Fruit fly (Drosophila melanogaster) whole organism, pupa: ENCODE measurements around the gene mRpL48.

ENCODE experiments used
- CG10348 ChIP-seq: fragments of 200-800 bp; sonication (Bioruptor generic); IDR thresholded peaks from 2 replicates; pipeline ENCODE4 v1.3.6; 2022; ENCODE audit warnings: missing biosample characterization, missing genetic modification characterization
- CG12605 ChIP-seq: fragments of 200-800 bp; sonication (Bioruptor generic); IDR thresholded peaks from 2 replicates; pipeline ENCODE4 v1.3.6; 2022; ENCODE audit warnings: missing biosample characterization, missing genetic modification characterization
- CG13204 ChIP-seq: fragments of 200-800 bp; sonication (Bioruptor generic); optimal IDR thresholded peaks from 2 replicates; lab custom pipeline; 2018; ENCODE audit warnings: missing biosample characterization, mild to moderate bottlenecking, missing genetic modification characterization, moderate library complexity
- CG14655 ChIP-seq: fragments of 200-800 bp; sonication (Bioruptor generic); optimal IDR thresholded peaks from 3 replicates; lab custom pipeline; 2017; ENCODE audit warnings: mild to moderate bottlenecking, missing biosample characterization, missing genetic modification reagents, missing genetic modification characterization
- CG15710 ChIP-seq: fragments of 200-800 bp; sonication (Bioruptor generic); optimal IDR thresholded peaks from 2 replicates; lab custom pipeline; 2018; ENCODE audit warnings: missing biosample characterization, mild to moderate bottlenecking, missing genetic modification characterization, moderate library complexity
- CG17806 ChIP-seq: fragments of 200-800 bp; sonication (Bioruptor generic); optimal IDR thresholded peaks from 2 replicates; lab custom pipeline; 2018; ENCODE audit warnings: missing biosample characterization, mild to moderate bottlenecking, missing genetic modification characterization, moderate library complexity
- CG32121 ChIP-seq: fragments of 200-800 bp; sonication (Bioruptor generic); IDR thresholded peaks from 2 replicates; pipeline ENCODE4 v1.3.6; 2022; ENCODE audit warnings: missing biosample characterization, missing genetic modification characterization
- CG34367 ChIP-seq: fragments of 200-800 bp; sonication (Bioruptor generic); optimal IDR thresholded peaks from 2 replicates; lab custom pipeline; 2018; ENCODE audit warnings: missing biosample characterization, mild to moderate bottlenecking, missing genetic modification characterization
- CG4496 ChIP-seq: fragments of 200-800 bp; sonication (Bioruptor generic); IDR thresholded peaks from 3 replicates; pipeline ENCODE4 v1.3.6; 2022; ENCODE audit warnings: missing biosample characterization, missing genetic modification characterization
- CG8159 ChIP-seq: fragments of 200-800 bp; sonication (Bioruptor generic); optimal IDR thresholded peaks from 3 replicates; lab custom pipeline; 2018; ENCODE audit warnings: missing biosample characterization, mild to moderate bottlenecking, missing genetic modification characterization, moderate library complexity
- CG8301 ChIP-seq: fragments of 200-800 bp; sonication (Bioruptor generic); optimal IDR thresholded peaks from 2 replicates; lab custom pipeline; 2018; ENCODE audit warnings: missing biosample characterization, mild to moderate bottlenecking, missing genetic modification characterization
- CG9948 ChIP-seq: fragments of 200-800 bp; sonication (Bioruptor generic); optimal IDR thresholded peaks from 2 replicates; lab custom pipeline; 2018; ENCODE audit warnings: missing biosample characterization, mild to moderate bottlenecking, missing genetic modification characterization, moderate library complexity
- D1 ChIP-seq: fragments of 200-800 bp; sonication (Bioruptor generic); optimal IDR thresholded peaks from 2 replicates; lab custom pipeline; 2018; ENCODE audit warnings: missing biosample characterization, mild to moderate bottlenecking, missing genetic modification characterization, moderate library complexity
- EcR ChIP-seq: fragments of 200-800 bp; sonication (Bioruptor generic); optimal IDR thresholded peaks from 3 replicates; lab custom pipeline; 2019; ENCODE audit warnings: missing biosample characterization, missing genetic modification characterization, mild to moderate bottlenecking, moderate library complexity, missing genetic modification reagents
- Ets98B ChIP-seq: fragments of 200-800 bp; sonication (Bioruptor generic); IDR thresholded peaks from 2 replicates; pipeline ENCODE4 v1.3.6; 2022; ENCODE audit warnings: missing biosample characterization, missing genetic modification characterization
- Pif1A ChIP-seq: fragments of 200-800 bp; sonication (Bioruptor generic); optimal IDR thresholded peaks from 3 replicates; lab custom pipeline; 2016; ENCODE audit warnings: missing biosample characterization, missing genetic modification characterization
- Pif1B ChIP-seq: fragments of 200-800 bp; sonication (Bioruptor generic); optimal IDR thresholded peaks from 3 replicates; lab custom pipeline; 2016; ENCODE audit warnings: missing biosample characterization, missing genetic modification characterization
- Snoo ChIP-seq: fragments of 200-800 bp; sonication (Bioruptor generic); optimal IDR thresholded peaks from 3 replicates; lab custom pipeline; 2017; ENCODE audit warnings: missing biosample characterization, mild to moderate bottlenecking, missing genetic modification characterization, inconsistent platforms
- fd96Ca ChIP-seq: fragments of 200-800 bp; sonication (Bioruptor generic); IDR thresholded peaks from 3 replicates; pipeline ENCODE4 v1.3.6; 2022; ENCODE audit warnings: missing biosample characterization, missing genetic modification characterization
- gl ChIP-seq: fragments of 200-800 bp; sonication (Bioruptor generic); optimal IDR thresholded peaks from 2 replicates; lab custom pipeline; 2018; ENCODE audit warnings: missing biosample characterization, mild to moderate bottlenecking, missing genetic modification characterization
- rn ChIP-seq: fragments of 200-800 bp; sonication (Bioruptor generic); IDR thresholded peaks from 2 replicates; pipeline ENCODE4 v1.3.6; 2022; ENCODE audit warnings: missing biosample characterization, missing genetic modification characterization

Gene mRpL48

dm6 chr2L:1709316-1709715 is 946 bp upstream of the mRpL48 start:
- TF ChIP-seq Pif1A (GFP tag; lab: Kevin White, UChicago) (no peak), CG12605 (GFP tag; lab: Robert Waterston, UW) (no peak), CG32121 (no peak), Snoo (tag; lab: Kevin White, UChicago) (no peak), CG10348 (GFP tag; lab: Robert Waterston, UW) (no peak)

- TF ChIP-seq EcR (GFP tag; lab: Kevin White, UChicago) (no peak), Pif1B (no peak), CG13204 (GFP tag; lab: Kevin White, UChicago) (no peak), gl (tag; lab: Kevin White, UChicago) (no peak), Pif1A (GFP tag; lab: Kevin White, UChicago) (no peak)
These were observed 5.6 kb downstream of the mRpL48 start, which contains the start of gene frtz for dm6 chr2L:1715699-1716333. TSS of gene frtz (minus strand) at chr2L:1715851.

dm6 chr2L:1717247-1717646 is 7.0 kb downstream of the mRpL48 start:
- TF ChIP-seq Pif1B, result no peak
- no peak for TF ChIP-seq Pif1A (GFP tag; lab: Kevin White, UChicago)
- TF ChIP-seq CG10348 (GFP tag; lab: Robert Waterston, UW), result no peak
- no peak for TF ChIP-seq CG14655 (GFP tag; lab: Kevin White, UChicago)
- TF ChIP-seq CG32121, result no peak
- no peak for TF ChIP-seq CG34367
- TF ChIP-seq CG8159, result no peak
- no peak for TF ChIP-seq Snoo (tag; lab: Kevin White, UChicago)
- TF ChIP-seq fd96Ca (GFP tag; lab: Robert Waterston, UW), result no peak
- TF ChIP-seq gl (tag; lab: Kevin White, UChicago), result no peak
- no peak for TF ChIP-seq EcR (GFP tag; lab: Kevin White, UChicago)
- TF ChIP-seq Ets98B (GFP tag; lab: Robert Waterston, UW), result no peak
- TF ChIP-seq CG12605 (GFP tag; lab: Robert Waterston, UW), result no peak
- TF ChIP-seq CG8301 (tag; lab: Kevin White, UChicago), result no peak
- TF ChIP-seq CG15710 (tag; lab: Kevin White, UChicago), result no peak
- no peak for TF ChIP-seq CG13204 (GFP tag; lab: Kevin White, UChicago)
- TF ChIP-seq rn (GFP tag; lab: Robert Waterston, UW), result no peak
- no peak for TF ChIP-seq CG9948
- TF ChIP-seq, all 21 proteins: peak for 0

DNA sequence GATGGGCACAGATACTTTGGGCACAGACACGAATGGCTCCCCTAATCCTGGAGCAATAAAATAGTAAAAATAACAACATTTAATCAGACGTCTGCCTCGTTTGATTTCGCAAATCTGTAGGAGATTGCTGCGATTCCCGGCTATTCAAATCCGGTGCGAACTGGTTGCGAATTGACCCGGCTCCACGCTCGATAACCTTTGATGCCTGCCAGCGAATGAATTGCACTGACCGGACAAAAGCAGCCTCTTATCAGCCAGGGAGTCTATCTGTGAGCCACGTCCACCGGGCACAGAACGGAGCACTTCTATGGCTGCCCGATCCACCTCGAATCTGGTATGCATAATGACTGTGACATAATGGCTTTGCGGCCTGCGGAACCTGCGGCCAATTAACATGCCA is 9.7 kb downstream of the mRpL48 start:
- peak; percentile 16 for TF ChIP-seq EcR (GFP tag; lab: Kevin White, UChicago)
- no peak for TF ChIP-seq CG9948
- TF ChIP-seq, all 21 proteins: peak for 1

dm6 chr2L:1720846-1721506 is 10.7 kb downstream of the mRpL48 start:
- TF ChIP-seq CG8159 (no peak), EcR (GFP tag; lab: Kevin White, UChicago) (peak; percentile 20)

DNA sequence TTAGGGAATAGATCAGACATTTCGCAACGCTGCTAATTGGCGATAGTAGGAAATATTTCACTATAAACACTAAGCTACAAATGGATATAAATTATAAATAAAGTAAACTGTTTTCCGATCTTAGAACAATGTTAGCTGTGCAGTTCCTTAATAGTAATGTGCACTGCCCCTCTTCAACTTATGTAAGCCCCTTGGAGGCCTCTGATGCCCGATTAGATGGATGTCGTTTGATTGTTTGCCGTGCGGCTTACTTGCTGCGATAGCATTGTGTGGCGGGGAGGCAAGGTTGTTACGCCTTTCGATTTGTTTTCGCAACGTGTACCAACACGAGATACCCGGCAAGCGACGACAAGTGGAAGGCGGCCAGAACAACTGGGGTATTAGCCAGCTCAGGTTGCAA is 12.0 kb downstream of the mRpL48 start:
- 0 out of 3 replicates have a peak, but pooled peaks have one; percentile 8 for TF ChIP-seq CG4496
- no peak for TF ChIP-seq CG10348 (GFP tag; lab: Robert Waterston, UW)

DNA sequence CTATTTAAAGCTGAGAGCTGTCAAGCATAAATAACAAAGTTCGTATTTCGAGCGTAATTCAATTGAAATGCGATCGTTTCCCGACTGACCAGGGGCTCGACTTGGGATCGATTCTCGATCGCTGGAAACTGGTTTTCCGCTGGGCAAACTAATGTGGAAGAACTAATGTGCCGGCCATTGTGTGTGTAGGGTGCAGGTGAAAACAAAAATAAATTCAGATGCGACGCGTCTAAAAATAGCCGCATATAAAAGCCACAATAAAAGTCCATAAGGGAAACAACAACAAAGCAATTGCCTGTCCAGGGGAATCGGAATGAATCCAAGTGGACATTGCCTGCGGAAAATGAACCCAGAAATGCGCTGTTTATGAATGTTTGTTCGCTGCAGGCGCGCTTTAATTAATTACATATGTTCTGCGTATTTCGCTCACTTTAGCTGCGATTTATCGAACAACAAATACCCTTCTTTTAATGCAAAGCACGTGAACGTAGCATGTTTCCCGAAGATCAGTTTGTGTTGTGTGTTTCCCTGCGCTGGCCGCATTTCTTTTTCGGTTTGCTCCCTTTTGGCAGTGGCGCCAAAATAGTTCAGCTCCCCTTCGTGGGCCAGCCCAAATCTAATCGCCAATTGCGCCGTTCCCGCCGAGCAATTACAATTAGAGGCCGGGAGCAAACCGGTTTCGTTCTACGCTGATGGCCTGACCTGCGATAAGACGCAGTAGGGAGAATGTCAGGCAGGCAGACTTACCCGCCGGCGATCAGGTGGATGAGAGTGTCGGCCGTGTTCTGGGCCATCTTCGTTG is 13.1 kb downstream of the mRpL48 start:
- TF ChIP-seq Ets98B (GFP tag; lab: Robert Waterston, UW) (no peak), CG32121 (no peak), CG17806 (tag; lab: Kevin White, UChicago) (no peak), CG12605 (GFP tag; lab: Robert Waterston, UW) (no peak), CG13204 (GFP tag; lab: Kevin White, UChicago) (no peak), CG4496 (peak; percentile 49; the same call in 1 of the 3 replicates), CG15710 (tag; lab: Kevin White, UChicago) (peak; percentile 5), Pif1A (GFP tag; lab: Kevin White, UChicago) (peak; percentile 23), D1 (tag; lab: Kevin White, UChicago) (no peak), Pif1B (peak; percentile 2), CG10348 (GFP tag; lab: Robert Waterston, UW) (no peak), gl (tag; lab: Kevin White, UChicago) (peak; percentile 35), CG9948 (no peak), fd96Ca (GFP tag; lab: Robert Waterston, UW) (peak; percentile 10; the same call in 1 of the 3 replicates), CG34367 (no peak), rn (GFP tag; lab: Robert Waterston, UW) (no peak), CG8301 (tag; lab: Kevin White, UChicago) (peak; percentile 8), CG8159 (no peak), EcR (GFP tag; lab: Kevin White, UChicago) (peak; percentile 79), Snoo (tag; lab: Kevin White, UChicago) (peak; percentile 17), CG14655 (GFP tag; lab: Kevin White, UChicago) (peak; percentile 11)
- TF ChIP-seq, all 21 proteins: peak for 10
